Fruit fly (Drosophila melanogaster): ENCODE measurements around the gene dmrt99B.

dmrt99B gene

DNA sequence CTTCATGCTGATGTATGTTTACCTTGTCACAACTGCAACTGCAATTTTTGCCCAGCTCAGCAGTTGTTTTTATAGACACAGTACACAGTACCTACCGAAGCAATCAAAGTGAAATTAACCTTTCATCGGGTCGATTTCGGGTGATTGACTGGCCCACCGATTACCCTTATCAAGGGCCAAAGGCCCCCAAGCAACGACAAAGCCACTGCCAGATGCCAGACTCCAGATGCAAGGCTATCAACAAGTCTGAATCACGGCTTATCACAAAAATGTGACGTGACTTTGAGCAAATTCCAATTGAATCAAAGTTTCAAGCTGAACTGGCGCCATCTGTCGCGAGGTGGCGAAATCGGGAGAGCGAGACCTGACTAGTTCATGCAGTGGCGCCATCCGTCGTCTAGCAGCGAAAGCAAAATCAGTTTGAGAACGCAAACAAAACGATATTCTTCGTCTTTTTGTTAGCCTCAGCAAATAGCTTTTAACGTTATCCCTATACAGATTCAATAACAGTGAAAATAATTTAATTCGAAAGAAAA, 24.5 kb downstream of the dmrt99B start, which contains the start of gene Obp99b (continued):
- TF ChIP-seq CG16815 (GFP tag; optimal IDR thresholded peaks at IDR 0.05) (peak; percentile 58), Sox102F (GFP tag; optimal IDR thresholded peaks at IDR 0.05) (peak; percentile 68), TFAM (GFP tag; optimal IDR thresholded peaks at IDR 0.05) (peak; percentile 51), Doc2 (GFP tag; IDR thresholded peaks at IDR 0.05) (0 out of 2 replicates have a peak, but pooled peaks have one; percentile 34), CG12155 (GFP tag; optimal IDR thresholded peaks at IDR 0.05) (peak; percentile 45), tna (GFP tag; IDR thresholded peaks at IDR 0.05; ENCODE audit: partially characterized antibody) (no peak), maf-S (GFP tag; optimal IDR thresholded peaks at IDR 0.05) (peak; percentile 47), kah (GFP tag; optimal IDR thresholded peaks at IDR 0.05) (peak; percentile 79), bsh (GFP tag; optimal IDR thresholded peaks at IDR 0.05) (peak; percentile 76 to 78), CG7357 (GFP tag; IDR thresholded peaks at IDR 0.05) (peak; percentile 55; the same call in 1 of the 3 replicates), CG13775 (GFP tag; optimal IDR thresholded peaks at IDR 0.05) (peak; percentile 80), Bdp1 (GFP tag; optimal IDR thresholded peaks at IDR 0.05) (peak; percentile 71), CG13123 (GFP tag; optimal IDR thresholded peaks at IDR 0.05) (no peak), CG12659 (GFP tag; optimal IDR thresholded peaks at IDR 0.05) (peak; percentile 49), slou (GFP tag; optimal IDR thresholded peaks at IDR 0.05) (no peak), corto (GFP tag; optimal IDR thresholded peaks at IDR 0.05) (no peak), zf30C (GFP tag; optimal IDR thresholded peaks at IDR 0.05) (peak; percentile 15), CG17802 (tag; optimal IDR thresholded peaks at IDR 0.05) (peak; percentile 82), onecut (GFP tag; IDR thresholded peaks at IDR 0.05) (peak; percentile 92), amos (GFP tag; IDR thresholded peaks at IDR 0.05; ENCODE audit: partially characterized antibody) (no peak), Doc3 (GFP tag; IDR thresholded peaks at IDR 0.05; ENCODE audit: partially characterized antibody) (no peak), sens-2 (GFP tag; IDR thresholded peaks at IDR 0.05) (peak; percentile 90), zfh2 (GFP tag; optimal IDR thresholded peaks at IDR 0.05) (no peak), lmd (GFP tag; IDR thresholded peaks at IDR 0.05) (peak; percentile 65), CG12219 (GFP tag; optimal IDR thresholded peaks at IDR 0.05) (peak; percentile 90), CG15073 (GFP tag; optimal IDR thresholded peaks at IDR 0.05) (no peak), sima (GFP tag; optimal IDR thresholded peaks at IDR 0.05) (no peak), CG2199 (GFP tag; IDR thresholded peaks at IDR 0.05) (peak; percentile 95), cato (GFP tag; optimal IDR thresholded peaks at IDR 0.05; ENCODE audit: borderline replicate concordance) (peak; percentile 41), HLHmδ (GFP tag; optimal IDR thresholded peaks at IDR 0.05) (peak; percentile 99), HHEX (GFP tag; optimal IDR thresholded peaks at IDR 0.05) (peak; percentile 87), fru (optimal IDR thresholded peaks at IDR 0.05) (no peak), CG2120 (GFP tag; optimal IDR thresholded peaks at IDR 0.05) (no peak), cad (GFP tag; optimal IDR thresholded peaks at IDR 0.05) (no peak), CG10654 (GFP tag; optimal IDR thresholded peaks at IDR 0.05) (peak; percentile 46), hbn (GFP tag; IDR thresholded peaks at IDR 0.05; ENCODE audit: partially characterized antibody) (no peak), Oaz (GFP tag; IDR thresholded peaks at IDR 0.05) (peak; percentile 59), Poxn (GFP tag; IDR thresholded peaks at IDR 0.05) (no peak), CG18619 (GFP tag; optimal IDR thresholded peaks at IDR 0.05) (peak; percentile 73), hb (GFP tag; IDR thresholded peaks at IDR 0.05; ENCODE audit: partially characterized antibody) (no peak), H2.0 (GFP tag; IDR thresholded peaks at IDR 0.05) (peak; percentile 77), bowl (GFP tag; IDR thresholded peaks at IDR 0.05) (peak; percentile 63; the same call in 1 of the 2 replicates), Xbp1 (GFP tag; optimal IDR thresholded peaks at IDR 0.05) (peak; percentile 88), CG3995 (GFP tag; optimal IDR thresholded peaks at IDR 0.05) (no peak), CG8089 (GFP tag; optimal IDR thresholded peaks at IDR 0.05) (peak; percentile 85), ato (GFP tag; IDR thresholded peaks at IDR 0.05; ENCODE audit: partially characterized antibody) (no peak), CG18476 (GFP tag; optimal IDR thresholded peaks at IDR 0.05) (peak; percentile 47), Rx (GFP tag; IDR thresholded peaks at IDR 0.05) (peak; percentile 69), CG8944 (GFP tag; optimal IDR thresholded peaks at IDR 0.05) (peak; percentile 74), CG42726 (GFP tag; IDR thresholded peaks at IDR 0.05; ENCODE audit: partially characterized antibody) (no peak)

Data from whole organism, embryonic.